Worm (Caenorhabditis elegans) whole organism, L1 larva: ENCODE data around the gene srd-74.
"Not testable (repeated sequence)": the region's sequence is repeated elsewhere in the genome, so short reads cannot be mapped to it uniquely, and the experiment has no call there.

Experiments
- C16A3.4 ChIP-seq: fragments of 150-350 bp; optimal IDR thresholded peaks from 2 replicates; lab custom pipeline; 2014; ENCODE audit warnings: missing biosample characterization, missing genetic modification characterization
- alr-1 ChIP-seq: fragments of 200-800 bp; sonication (Bioruptor generic); optimal IDR thresholded peaks from 2 replicates; lab custom pipeline; 2018; ENCODE audit warnings: borderline replicate concordance, mild to moderate bottlenecking, missing genetic modification characterization, missing compliant biosample characterization
- ceh-82 ChIP-seq, 3 experiments: fragments of 150-350 bp in 1 of 3; sonication (generic microtip) in 2 of 3; optimal IDR thresholded peaks; 2 replicates each; lab custom pipeline; 2014 to 2017; ENCODE audit warnings: missing biosample characterization in 3 of 3, missing genetic modification characterization in 3 of 3
- ceh-90 ChIP-seq: sonication (generic microtip); optimal IDR thresholded peaks from 2 replicates; lab custom pipeline; 2016; ENCODE audit warnings: missing genetic modification characterization, missing compliant biosample characterization
- ces-1 ChIP-seq: fragments of 150-350 bp; optimal IDR thresholded peaks from 2 replicates; lab custom pipeline; 2014; ENCODE audit warnings: missing biosample characterization, missing genetic modification reagents, missing genetic modification characterization
- efl-1 ChIP-seq, 4 experiments: fragments of 150-350 bp; optimal IDR thresholded peaks in 3 of 4; peaks in 1 of 4; 1 replicate in 1 of 4; 2 replicates in 3 of 4; lab custom pipeline; 2014; ENCODE audit warnings: missing biosample characterization in 2 of 4, missing genetic modification characterization in 2 of 4, missing genetic modification reagents in 2 of 4
- efl-3 ChIP-seq: fragments of 200-800 bp; sonication (Bioruptor generic); optimal IDR thresholded peaks from 2 replicates; lab custom pipeline; 2018; ENCODE audit warnings: mild to moderate bottlenecking, missing genetic modification characterization, missing compliant biosample characterization
- egl-13 ChIP-seq: sonication (generic microtip); optimal IDR thresholded peaks from 2 replicates; lab custom pipeline; 2016; ENCODE audit warnings: missing genotype, missing genetic modification reagents, missing genetic modification characterization, missing compliant biosample characterization
- elt-3 ChIP-seq, 6 experiments: fragments of 150-350 bp in 1 of 6; sonication (generic microtip); optimal IDR thresholded peaks; 2 replicates each; lab custom pipeline; 2017 to 2018; ENCODE audit warnings: missing biosample characterization in 6 of 6, missing genetic modification characterization in 6 of 6, inconsistent platforms in 1 of 6
- ets-5 ChIP-seq: fragments of 200-800 bp; sonication (Bioruptor generic); IDR thresholded peaks from 2 replicates; pipeline ENCODE4 v1.3.6; 2022; ENCODE audit warnings: missing genetic modification characterization, missing compliant biosample characterization
- fkh-10 ChIP-seq: sonication (generic microtip); optimal IDR thresholded peaks from 2 replicates; lab custom pipeline; 2017; ENCODE audit warnings: missing biosample characterization, missing genetic modification reagents, missing genetic modification characterization
- fos-1 ChIP-seq: fragments of 150-350 bp; optimal IDR thresholded peaks from 2 replicates; lab custom pipeline; 2014; ENCODE audit warnings: missing biosample characterization, missing genetic modification characterization
- hlh-17 ChIP-seq: fragments of 200-800 bp; sonication (Bioruptor generic); optimal IDR thresholded peaks from 2 replicates; lab custom pipeline; 2018; ENCODE audit warnings: missing genetic modification characterization, mild to moderate bottlenecking, missing compliant biosample characterization, moderate library complexity, borderline replicate concordance
- hpl-2 ChIP-seq: fragments of 150-350 bp; optimal IDR thresholded peaks from 2 replicates; lab custom pipeline; 2014; ENCODE audit warnings: missing biosample characterization, missing genetic modification reagents, missing genetic modification characterization
- jun-1 ChIP-seq: fragments of 150-350 bp; optimal IDR thresholded peaks from 2 replicates; lab custom pipeline; 2014; ENCODE audit warnings: missing biosample characterization, missing genetic modification reagents, missing genetic modification characterization
- lin-35 ChIP-seq, 2 experiments: fragments of 150-350 bp; optimal IDR thresholded peaks; 2 replicates each; lab custom pipeline; 2014; ENCODE audit warnings: missing biosample characterization in 2 of 2, missing genetic modification characterization in 2 of 2, missing genetic modification reagents in 2 of 2
- nhr-237 ChIP-seq: fragments of 150-350 bp; optimal IDR thresholded peaks from 2 replicates; lab custom pipeline; 2014; ENCODE audit warnings: missing biosample characterization, missing genetic modification characterization
- nhr-28 ChIP-seq: fragments of 150-350 bp; optimal IDR thresholded peaks from 2 replicates; lab custom pipeline; 2014; ENCODE audit warnings: missing biosample characterization, missing genetic modification characterization
- nhr-47 ChIP-seq: sonication (generic microtip); optimal IDR thresholded peaks from 2 replicates; lab custom pipeline; 2016; ENCODE audit warnings: mild to moderate bottlenecking, missing genetic modification characterization, moderate library complexity, missing compliant biosample characterization
- nhr-76 ChIP-seq: sonication (generic microtip); optimal IDR thresholded peaks from 2 replicates; lab custom pipeline; 2017; ENCODE audit warnings: missing biosample characterization, missing genetic modification characterization
- nhr-77 ChIP-seq: fragments of 150-350 bp; optimal IDR thresholded peaks from 2 replicates; lab custom pipeline; 2014; ENCODE audit warnings: missing biosample characterization, missing genetic modification characterization
- nhr-84 ChIP-seq: sonication (generic microtip); optimal IDR thresholded peaks from 2 replicates; lab custom pipeline; 2017; ENCODE audit warnings: missing biosample characterization, missing genetic modification characterization
- nhr-90 ChIP-seq: sonication (generic microtip); optimal IDR thresholded peaks from 2 replicates; lab custom pipeline; 2016; ENCODE audit warnings: mild to moderate bottlenecking, missing genetic modification characterization, missing compliant biosample characterization; ENCODE audit not compliant: poor library complexity
- pqm-1 ChIP-seq: sonication (generic microtip); optimal IDR thresholded peaks from 3 replicates; lab custom pipeline; 2017; ENCODE audit warnings: missing biosample characterization, missing genetic modification characterization
- sptf-1 ChIP-seq: fragments of 150-350 bp; optimal IDR thresholded peaks from 2 replicates; lab custom pipeline; 2014; ENCODE audit warnings: missing biosample characterization, missing genetic modification characterization
- unc-30 ChIP-seq: sonication (generic microtip); optimal IDR thresholded peaks from 2 replicates; lab custom pipeline; 2017; ENCODE audit warnings: missing biosample characterization, missing genetic modification characterization
- unc-62 ChIP-seq: fragments of 150-350 bp; optimal IDR thresholded peaks from 2 replicates; lab custom pipeline; 2014; ENCODE audit warnings: missing biosample characterization, missing genetic modification reagents, missing genetic modification characterization
- xbp-1 ChIP-seq: sonication (generic microtip); optimal IDR thresholded peaks from 2 replicates; lab custom pipeline; 2016; ENCODE audit warnings: missing genetic modification characterization, missing compliant biosample characterization
- zag-1 ChIP-seq: fragments of 150-350 bp; optimal IDR thresholded peaks from 2 replicates; lab custom pipeline; 2014; ENCODE audit warnings: missing biosample characterization, missing genetic modification characterization
- zip-4 ChIP-seq: fragments of 200-800 bp; sonication (Bioruptor generic); optimal IDR thresholded peaks from 2 replicates; lab custom pipeline; 2018; ENCODE audit warnings: mild to moderate bottlenecking, missing genetic modification characterization, moderate library complexity, missing compliant biosample characterization
- ztf-11 ChIP-seq, 2 experiments: sonication (generic microtip); optimal IDR thresholded peaks; 2 replicates each; lab custom pipeline; 2016 to 2017; ENCODE audit warnings: missing genetic modification characterization in 2 of 2, missing biosample characterization in 1 of 2, missing compliant biosample characterization in 1 of 2

srd-74 gene

DNA sequence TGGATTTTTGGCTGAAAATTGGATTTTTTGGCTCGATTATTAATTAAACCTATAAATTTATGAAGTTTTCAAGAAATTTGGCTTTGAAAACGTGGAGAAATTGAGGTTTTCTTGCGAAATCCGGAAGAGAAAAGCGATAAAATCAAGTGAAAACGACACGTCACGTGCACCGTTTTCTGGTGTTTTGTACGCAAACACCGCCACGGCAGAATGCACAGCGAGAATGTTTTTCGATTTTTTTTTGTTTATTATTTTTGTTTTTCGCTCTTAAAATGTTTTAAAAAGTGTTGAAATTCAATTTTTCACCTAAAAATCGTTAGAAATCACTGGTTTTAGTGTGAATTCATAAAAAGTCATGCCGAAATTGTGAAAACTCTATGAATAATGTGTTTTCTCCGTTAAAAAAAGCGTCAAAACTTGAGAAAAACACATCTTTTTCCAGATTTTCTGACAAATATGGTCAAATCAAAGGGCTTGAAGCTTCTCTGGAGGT lies 7.3 kb upstream of the srd-74 start, which contains the start of gene immp-1 (continued):
- TF ChIP-seq nhr-76 (no peak), elt-3 (tag; optimal IDR thresholded peaks at IDR 0.05; lab: Kevin White, UChicago) (peak in 2 of 6 experiments; percentile 25 to 29), nhr-47 (tag; lab: Kevin White, UChicago) (no peak), C16A3.4 (tag; lab: Kevin White, UChicago) (peak; percentile 14), nhr-237 (no peak), nhr-77 (tag; lab: Kevin White, UChicago) (no peak)

DNA sequence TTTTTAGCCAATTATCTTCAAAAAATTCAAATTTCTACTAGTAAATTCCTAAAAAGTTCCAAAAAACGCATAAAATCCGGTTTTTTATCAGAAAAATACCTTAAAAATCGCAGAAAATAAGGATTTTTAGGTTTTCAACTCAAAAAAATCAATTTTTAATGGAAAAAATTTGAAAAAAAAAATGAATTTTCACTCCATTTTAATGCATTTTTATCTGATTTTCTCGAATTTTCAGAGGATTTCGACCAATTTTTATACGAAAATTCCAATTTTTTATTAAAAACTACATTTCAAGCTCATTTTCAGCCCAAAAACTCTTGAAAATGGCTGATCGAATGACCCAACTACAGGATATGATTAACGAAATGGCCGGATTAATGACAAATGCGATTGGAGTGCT lies 4.6 kb upstream of the srd-74 start, which contains the start of gene mdt-21:
Gene mdt-21 (plus strand): TSS at position 301 of the 400 bp plus-strand sequence.
- no peak for TF ChIP-seq zip-4 (GFP tag; lab: Kevin White, UChicago)
- no peak for TF ChIP-seq hpl-2 (GFP tag; lab: Kevin White, UChicago)
- no peak for TF ChIP-seq zag-1
- no peak for TF ChIP-seq hlh-17 (GFP tag; lab: Kevin White, UChicago)
- TF ChIP-seq egl-13 (tag; lab: Kevin White, UChicago), result no peak
- TF ChIP-seq efl-3 (GFP tag; lab: Kevin White, UChicago), result no peak
- TF ChIP-seq ceh-82 (tag; optimal IDR thresholded peaks at IDR 0.05; lab: Kevin White, UChicago), result no peak

DNA sequence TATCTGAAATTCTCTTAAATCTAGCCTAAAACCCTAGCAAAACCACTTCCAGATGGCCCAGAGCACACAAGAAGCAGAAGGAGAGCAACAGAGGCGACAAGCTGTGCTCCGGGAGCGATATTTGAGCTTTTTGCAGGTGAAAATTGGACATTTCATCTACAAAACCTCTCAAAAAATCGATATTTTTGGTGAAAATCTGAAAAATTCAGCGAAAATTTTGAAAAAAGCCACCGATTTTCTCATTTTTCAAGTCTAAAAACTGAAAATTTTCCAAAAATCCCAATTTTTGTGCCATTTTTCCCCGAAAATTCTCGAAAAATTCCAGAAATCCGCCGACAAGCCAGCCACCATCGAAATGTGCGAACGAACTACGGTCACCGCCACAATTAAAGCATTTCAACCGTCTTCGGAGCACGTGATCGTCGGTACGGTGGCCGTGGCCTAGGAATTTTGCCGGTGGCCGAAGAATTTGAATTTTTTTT lies 1.7 kb upstream of the srd-74 start, which contains the start of gene C24H11.5:
Gene C24H11.5 (plus strand): TSS at position 51 of the 482 bp plus-strand sequence.
- TF ChIP-seq ceh-90, result no peak
- TF ChIP-seq nhr-76, result no peak
- no peak for TF ChIP-seq egl-13 (tag; lab: Kevin White, UChicago)
- no peak for TF ChIP-seq nhr-28 (tag; lab: Kevin White, UChicago)
- TF ChIP-seq xbp-1 (tag; lab: Kevin White, UChicago), result no peak
- TF ChIP-seq efl-1 (optimal IDR thresholded peaks at IDR 0.05; lab: Kevin White, UChicago), result no peak
- TF ChIP-seq efl-1 (GFP tag; optimal IDR thresholded peaks at IDR 0.05 in 1 of 2; lab: Kevin White, UChicago), result peak in 1 of 2 experiments; percentile 73

DNA sequence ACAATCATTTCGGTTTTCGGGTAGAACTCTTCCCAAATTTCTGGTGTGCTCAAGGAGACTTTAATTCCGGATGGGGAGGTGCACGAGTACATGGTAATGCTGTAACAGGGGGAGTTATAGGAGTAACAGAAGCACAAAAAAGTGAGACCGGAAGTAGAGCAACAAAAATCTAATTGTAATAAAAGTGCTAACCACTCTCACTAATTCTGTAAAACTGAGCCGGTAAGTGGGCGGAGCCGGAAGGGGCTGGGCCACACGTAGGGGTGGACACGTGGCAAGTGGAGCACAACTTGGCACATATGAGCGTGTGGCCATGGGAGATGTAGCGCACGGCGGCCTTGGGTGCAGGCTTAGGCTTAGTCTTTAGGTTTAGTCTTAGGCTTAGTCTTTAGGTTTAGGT lies 4.1 kb downstream of the srd-74 start, which contains the start of gene tbx-38:
Gene tbx-38 (minus strand): TSS at position 101 of the 400 bp plus-strand sequence.
- TF ChIP-seq ztf-11 (tag; optimal IDR thresholded peaks at IDR 0.05; lab: Kevin White, UChicago) (no peak), fos-1 (no peak), nhr-90 (tag; lab: Kevin White, UChicago) (no peak), unc-62 (GFP tag; lab: Kevin White, UChicago) (no peak), unc-30 (tag; lab: Kevin White, UChicago) (no peak), ces-1 (no peak), fkh-10 (GFP tag; lab: Kevin White, UChicago) (no peak), jun-1 (no peak), pqm-1 (no peak), egl-13 (tag; lab: Kevin White, UChicago) (no peak), nhr-84 (no peak)

DNA sequence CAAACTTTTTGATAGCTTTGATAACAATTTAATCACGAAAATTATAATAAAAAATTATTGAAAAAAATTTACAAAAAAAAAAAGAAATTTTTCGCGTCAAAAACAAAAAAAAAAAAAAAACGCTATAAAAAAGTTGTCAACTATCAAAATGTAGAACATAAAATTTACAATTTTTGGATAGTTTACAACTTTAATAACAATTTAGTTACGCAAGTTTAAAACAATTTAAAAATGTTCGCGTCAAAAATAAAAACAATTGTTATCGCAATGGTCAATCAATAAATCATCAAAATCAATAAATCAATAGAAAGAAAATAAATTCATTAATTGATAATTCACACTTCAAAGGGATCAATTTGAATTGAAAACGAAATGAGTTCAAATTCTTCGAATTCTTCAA lies 5.5 kb downstream of the srd-74 start, which contains the start of gene C24H11.1:
Gene C24H11.1 (plus strand): TSS at position 301 of the 400 bp plus-strand sequence.
- TF ChIP-seq sptf-1 (tag; lab: Kevin White, UChicago); alr-1 (tag; lab: Kevin White, UChicago); fos-1: not testable (repeated sequence)

DNA sequence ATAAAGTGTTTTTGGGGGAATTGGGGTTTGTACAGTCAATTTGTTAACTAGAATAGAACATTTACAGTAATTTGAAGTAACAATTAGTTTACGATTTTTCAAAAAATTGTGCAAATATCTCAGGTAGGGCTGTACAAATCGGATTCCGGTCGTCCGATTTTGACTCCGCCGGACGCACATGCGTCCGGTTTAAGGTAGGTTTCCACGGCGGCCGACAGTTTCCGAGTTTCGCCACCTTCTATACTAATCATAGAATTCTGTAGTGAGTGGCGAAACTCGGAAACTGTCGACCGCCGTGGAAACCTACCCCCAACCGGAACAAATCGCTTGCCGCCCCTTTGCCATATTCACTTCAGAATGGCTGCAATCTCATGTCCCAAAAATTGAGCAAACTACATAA lies 7.6 kb downstream of the srd-74 start:
- TF ChIP-seq lin-35 (GFP tag; optimal IDR thresholded peaks at IDR 0.05; lab: Kevin White, UChicago) (no peak), alr-1 (tag; lab: Kevin White, UChicago) (no peak), ets-5 (GFP tag; lab: Robert Waterston, UW) (no peak)
